Fruit fly (Drosophila melanogaster) whole organism, wandering third instar larva: ENCODE data around the gene scu.
A peak's percentile ranks its signal among the peaks of the same experiment; 100 is the strongest.

Experiments used
- Abd-B ChIP-seq: fragments of >200 bp; optimal IDR thresholded peaks from 2 replicates; lab custom pipeline; 2017; ENCODE audit warnings: missing biosample characterization, missing genetic modification characterization
- CG32264 ChIP-seq: fragments of 200-800 bp; sonication (Bioruptor generic); optimal IDR thresholded peaks from 2 replicates; lab custom pipeline; 2016; ENCODE audit warnings: missing biosample characterization, missing genetic modification characterization
- CG9705 ChIP-seq: fragments of 200-800 bp; sonication (Bioruptor generic); optimal IDR thresholded peaks from 2 replicates; lab custom pipeline; 2018; ENCODE audit warnings: missing biosample characterization, mild to moderate bottlenecking, missing genetic modification characterization
- CrebA ChIP-seq: fragments of 200-800 bp; sonication (Bioruptor generic); optimal IDR thresholded peaks from 2 replicates; lab custom pipeline; 2016; ENCODE audit warnings: missing biosample characterization, mild to moderate bottlenecking, missing genetic modification characterization, borderline replicate concordance
- Dfd ChIP-seq: fragments of >200 bp; optimal IDR thresholded peaks from 2 replicates; lab custom pipeline; 2017; ENCODE audit warnings: missing biosample characterization, missing genetic modification characterization
- Dif ChIP-seq: fragments of 200-275, 200-300 bp; sonication (Bioruptor generic); optimal IDR thresholded peaks from 2 replicates; lab custom pipeline; 2018; ENCODE audit warnings: missing biosample characterization, missing genetic modification characterization; ENCODE audit not compliant: partially characterized antibody
- GATAd ChIP-seq: sonication (Bioruptor generic); optimal IDR thresholded peaks from 2 replicates; lab custom pipeline; 2016; ENCODE audit warnings: missing biosample characterization, missing genetic modification characterization
- HLH106 ChIP-seq: fragments of 200-800 bp; optimal IDR thresholded peaks from 3 replicates; lab custom pipeline; 2019; ENCODE audit warnings: missing biosample characterization, mild to moderate bottlenecking, missing genetic modification characterization, moderate library complexity
- Hnf4 ChIP-seq: fragments of 200-800 bp; sonication (Bioruptor generic); optimal IDR thresholded peaks from 2 replicates; lab custom pipeline; 2016; ENCODE audit warnings: missing biosample characterization, mild to moderate bottlenecking, missing genetic modification characterization
- Hr78 ChIP-seq: fragments of >200 bp; optimal IDR thresholded peaks from 2 replicates; lab custom pipeline; 2017; ENCODE audit warnings: missing biosample characterization, missing genetic modification characterization
- Hr83 ChIP-seq: fragments of 200-300 bp; sonication (Bioruptor generic); optimal IDR thresholded peaks from 2 replicates; lab custom pipeline; 2016; ENCODE audit warnings: missing biosample characterization, mild to moderate bottlenecking, missing genetic modification characterization, moderate library complexity; ENCODE audit not compliant: poor library complexity, severe bottlenecking
- Jra ChIP-seq: sonication (Bioruptor generic); optimal IDR thresholded peaks from 2 replicates; lab custom pipeline; 2016; ENCODE audit warnings: missing biosample characterization, missing genetic modification characterization
- Mio ChIP-seq: sonication (Bioruptor generic); optimal IDR thresholded peaks from 2 replicates; lab custom pipeline; 2016; ENCODE audit warnings: missing biosample characterization, missing genetic modification characterization
- Myc ChIP-seq: fragments of >200 bp; optimal IDR thresholded peaks from 2 replicates; lab custom pipeline; 2017
- N ChIP-seq: fragments of >200 bp; optimal IDR thresholded peaks from 2 replicates; lab custom pipeline; 2018; ENCODE audit warnings: missing biosample characterization, missing external identifiers, missing genetic modification characterization
- OdsH ChIP-seq: fragments of 200-800 bp; sonication (Bioruptor generic); optimal IDR thresholded peaks from 2 replicates; lab custom pipeline; 2016; ENCODE audit warnings: missing biosample characterization, mild to moderate bottlenecking, missing genetic modification characterization
- Rel ChIP-seq, 2 experiments: fragments of 200-800 bp; sonication (Bioruptor generic) in 1 of 2; optimal IDR thresholded peaks; 2 replicates in 1 of 2; 3 replicates in 1 of 2; lab custom pipeline; 2016 to 2019; ENCODE audit warnings: mild to moderate bottlenecking in 2 of 2, missing biosample characterization in 2 of 2, missing genetic modification characterization in 2 of 2, moderate library complexity in 1 of 2
- Sp1 ChIP-seq: fragments of 200-800 bp; sonication (Bioruptor generic); optimal IDR thresholded peaks from 3 replicates; lab custom pipeline; 2019; ENCODE audit warnings: missing biosample characterization, mild to moderate bottlenecking, missing genetic modification characterization, moderate library complexity
- Vsx2 ChIP-seq: fragments of 200-300, 225-300 bp; sonication (Bioruptor generic); optimal IDR thresholded peaks from 2 replicates; lab custom pipeline; 2018; ENCODE audit warnings: missing biosample characterization, missing genetic modification characterization; ENCODE audit not compliant: partially characterized antibody
- br ChIP-seq: fragments of 200-800 bp; sonication (Bioruptor generic); optimal IDR thresholded peaks from 2 replicates; lab custom pipeline; 2016; ENCODE audit warnings: missing biosample characterization, missing genetic modification characterization
- brk ChIP-seq: fragments of 200-800 bp; sonication (Bioruptor generic); optimal IDR thresholded peaks from 2 replicates; lab custom pipeline; 2016; ENCODE audit warnings: missing biosample characterization, mild to moderate bottlenecking, missing genetic modification characterization
- dl ChIP-seq, 2 experiments: fragments of 175-275, 200-275 bp in 1 of 2; fragments of 200-275 bp in 1 of 2; sonication (Bioruptor generic); optimal IDR thresholded peaks; lab custom pipeline; 2018; ENCODE audit warnings: mild to moderate bottlenecking in 2 of 2, missing biosample characterization in 2 of 2, missing genetic modification characterization in 2 of 2, moderate library complexity in 2 of 2; ENCODE audit not compliant: partially characterized antibody in 2 of 2, insufficient read depth in 1 of 2
- dmrt93B ChIP-seq: fragments of 200-800 bp; sonication (Bioruptor generic); optimal IDR thresholded peaks from 2 replicates; lab custom pipeline; 2018; ENCODE audit warnings: missing biosample characterization, mild to moderate bottlenecking, missing genetic modification characterization
- dsf ChIP-seq: sonication (Bioruptor generic); optimal IDR thresholded peaks from 2 replicates; lab custom pipeline; 2016; ENCODE audit warnings: missing biosample characterization, missing genetic modification characterization, borderline replicate concordance
- ey ChIP-seq: fragments of 200-800 bp; sonication (Bioruptor generic); optimal IDR thresholded peaks from 2 replicates; lab custom pipeline; 2016; ENCODE audit warnings: missing biosample characterization, missing genetic modification characterization
- foxo ChIP-seq, 2 experiments: fragments of 200-800 bp; sonication (Bioruptor generic); optimal IDR thresholded peaks; 2 replicates in 1 of 2; 3 replicates in 1 of 2; lab custom pipeline; 2016 to 2017; ENCODE audit warnings: missing biosample characterization in 2 of 2, missing genetic modification characterization in 2 of 2
- fru ChIP-seq: fragments of 200-800 bp; sonication (Bioruptor generic); optimal IDR thresholded peaks from 3 replicates; lab custom pipeline; 2016; ENCODE audit warnings: missing biosample characterization, mild to moderate bottlenecking, missing genetic modification characterization
- h ChIP-seq: fragments of 200-800 bp; sonication (Bioruptor generic); optimal IDR thresholded peaks from 3 replicates; lab custom pipeline; 2016; ENCODE audit warnings: missing biosample characterization, mild to moderate bottlenecking, missing genetic modification characterization
- jim ChIP-seq: fragments of 175-275, 200-325 bp; sonication (Bioruptor generic); optimal IDR thresholded peaks from 2 replicates; lab custom pipeline; 2016; ENCODE audit warnings: missing biosample characterization, mild to moderate bottlenecking, missing genetic modification characterization
- lola ChIP-seq: fragments of >200 bp; optimal IDR thresholded peaks from 2 replicates; lab custom pipeline; 2017; ENCODE audit warnings: missing biosample characterization, missing genetic modification characterization
- pan ChIP-seq: fragments of >200 bp; optimal IDR thresholded peaks from 2 replicates; lab custom pipeline; 2017
- psq ChIP-seq: fragments of 200-800 bp; sonication (Bioruptor generic); optimal IDR thresholded peaks from 3 replicates; lab custom pipeline; 2017; ENCODE audit warnings: missing biosample characterization, mild to moderate bottlenecking, missing genetic modification characterization, moderate library complexity
- rgr ChIP-seq: fragments of 200-800 bp; sonication (Bioruptor generic); optimal IDR thresholded peaks from 3 replicates; lab custom pipeline; 2016; ENCODE audit warnings: missing biosample characterization, mild to moderate bottlenecking, missing genetic modification characterization
- sage ChIP-seq: fragments of 200-800 bp; sonication (Bioruptor generic); optimal IDR thresholded peaks from 2 replicates; lab custom pipeline; 2016; ENCODE audit warnings: missing biosample characterization, mild to moderate bottlenecking, missing genetic modification characterization
- sv ChIP-seq: fragments of 200-800 bp; sonication (Bioruptor generic); optimal IDR thresholded peaks from 3 replicates; lab custom pipeline; 2016; ENCODE audit warnings: missing biosample characterization, missing genetic modification characterization
- tai ChIP-seq: sonication (Bioruptor generic); optimal IDR thresholded peaks from 2 replicates; lab custom pipeline; 2016; ENCODE audit warnings: missing biosample characterization, missing genetic modification characterization
- usp ChIP-seq: fragments of >200 bp; optimal IDR thresholded peaks from 2 replicates; lab custom pipeline; 2017; ENCODE audit warnings: missing biosample characterization, missing genetic modification characterization
- woc ChIP-seq: sonication (Bioruptor generic); optimal IDR thresholded peaks from 2 replicates; lab custom pipeline; 2016; ENCODE audit warnings: missing biosample characterization, mild to moderate bottlenecking, missing genetic modification characterization

The scu gene

DNA sequence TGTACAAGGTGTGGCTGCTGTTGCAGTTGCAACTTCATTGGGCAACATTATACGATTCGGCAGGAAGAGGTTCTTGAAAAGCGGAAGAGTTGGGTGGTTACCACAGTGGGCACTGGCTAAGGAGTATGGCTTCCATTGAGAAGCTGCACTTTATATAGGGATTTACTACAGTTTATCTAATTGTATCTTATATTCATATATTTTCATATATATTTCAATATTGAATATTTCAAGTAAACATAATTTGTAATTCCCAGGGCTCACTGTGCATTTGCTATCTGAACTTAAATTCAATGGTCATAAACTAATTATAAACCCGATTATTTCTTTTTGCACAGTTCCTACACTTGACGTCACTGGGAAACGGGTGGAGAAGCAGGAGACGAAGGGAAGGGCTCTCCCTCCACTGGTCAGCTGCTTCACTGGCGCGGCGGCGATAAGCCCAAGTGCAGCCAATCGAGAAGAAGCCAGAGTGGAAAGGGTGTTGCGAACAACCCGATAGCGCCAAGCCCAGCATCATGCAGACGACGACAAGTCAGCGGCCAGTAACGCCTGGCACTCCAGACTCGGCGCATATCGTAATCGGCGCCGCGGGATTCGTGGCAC, 3.8 kb downstream of the scu start:
- TF ChIP-seq brk (GFP tag; lab: Kevin White, UChicago) (no peak), foxo (GFP tag; optimal IDR thresholded peaks at IDR 0.05; lab: Kevin White, UChicago) (peak in 1 of 2 experiments; percentile 78), Jra (no peak), sv (GFP tag; lab: Kevin White, UChicago) (no peak), Hnf4 (GFP tag; lab: Kevin White, UChicago) (peak; percentile 43), CG32264 (GFP tag; lab: Kevin White, UChicago) (no peak), sage (GFP tag; lab: Kevin White, UChicago) (no peak), jim (GFP tag; lab: Kevin White, UChicago) (no peak), woc (GFP tag; lab: Kevin White, UChicago) (no peak), N (no peak), Vsx2 (GFP tag; lab: Kevin White, UChicago) (no peak), h (GFP tag; lab: Kevin White, UChicago) (peak; percentile 68), Dfd (GFP tag; lab: Kevin White, UChicago) (no peak), usp (GFP tag; lab: Kevin White, UChicago) (no peak), HLH106 (tag; lab: Kevin White, UChicago) (peak; percentile 45), dmrt93B (GFP tag; lab: Kevin White, UChicago) (peak; percentile 28), Dif (GFP tag; lab: Kevin White, UChicago) (no peak), CrebA (no peak), br (GFP tag; lab: Kevin White, UChicago) (peak; percentile 14), Abd-B (no peak), CG9705 (GFP tag; lab: Kevin White, UChicago) (no peak), OdsH (GFP tag; lab: Kevin White, UChicago) (peak; percentile 65), lola (no peak), psq (GFP tag; lab: Kevin White, UChicago) (peak; percentile 63), Mio (GFP tag; lab: Kevin White, UChicago) (no peak), Sp1 (GFP tag; lab: Kevin White, UChicago) (peak; percentile 59), Myc (lab: Kevin White, UChicago) (no peak), rgr (GFP tag; lab: Kevin White, UChicago) (peak; percentile 69), dsf (GFP tag; lab: Kevin White, UChicago) (no peak), dl (GFP tag; optimal IDR thresholded peaks at IDR 0.05; lab: Kevin White, UChicago; ENCODE audit: insufficient read depth in 1 of 2, partially characterized antibody in 2 of 2) (no peak), ey (GFP tag; lab: Kevin White, UChicago) (peak; percentile 41), Hr78 (GFP tag; lab: Kevin White, UChicago) (no peak), Rel (GFP tag; optimal IDR thresholded peaks at IDR 0.05; lab: Kevin White, UChicago) (no peak), Rel (tag; optimal IDR thresholded peaks at IDR 0.05; lab: Kevin White, UChicago) (no peak), Hr83 (no peak), fru (GFP tag; lab: Kevin White, UChicago) (peak; percentile 50), pan (lab: Kevin White, UChicago) (no peak), tai (GFP tag; lab: Kevin White, UChicago) (no peak), GATAd (no peak)

DNA sequence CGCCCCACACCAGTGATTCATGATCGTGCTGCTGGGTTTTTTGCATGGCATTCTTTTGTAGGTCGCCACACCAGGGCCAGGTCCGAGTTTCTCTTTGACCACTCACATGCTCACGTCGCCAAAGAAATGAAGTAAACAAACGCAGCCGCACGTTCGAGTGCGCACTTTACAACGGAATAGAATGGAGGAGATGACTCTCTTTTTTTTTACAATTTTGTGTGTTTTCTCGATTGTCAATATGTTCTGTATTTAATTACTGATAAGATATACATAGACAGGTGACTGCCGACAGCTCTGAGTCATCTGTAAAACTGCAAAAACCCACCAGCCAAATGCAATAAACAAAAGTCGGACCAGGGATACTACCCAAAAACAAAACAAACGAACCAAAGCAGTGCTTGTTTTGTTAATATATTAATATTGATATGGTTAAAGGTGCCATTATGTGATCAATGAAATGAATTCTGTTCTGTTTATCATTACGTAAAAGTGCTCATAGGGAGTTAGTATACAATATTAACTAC, 9.1 kb downstream of the scu start:
- TF ChIP-seq jim (GFP tag; lab: Kevin White, UChicago) (no peak), CG9705 (GFP tag; lab: Kevin White, UChicago) (no peak), Rel (GFP tag; optimal IDR thresholded peaks at IDR 0.05; lab: Kevin White, UChicago) (no peak), Rel (tag; optimal IDR thresholded peaks at IDR 0.05; lab: Kevin White, UChicago) (peak; percentile 65), fru (GFP tag; lab: Kevin White, UChicago) (no peak)
